Worm (Caenorhabditis elegans) whole organism, young adult: ENCODE data around the gene T02H6.8.

ENCODE experiments used
- C06A6.2 ChIP-seq: fragments of 200-800 bp; sonication (Bioruptor generic); conservative IDR thresholded peaks from 2 replicates; pipeline ENCODE4 v1.3.6; 2022; ENCODE audit warnings: missing genetic modification characterization, missing compliant biosample characterization
- F49E8.2 ChIP-seq: sonication (generic microtip); optimal IDR thresholded peaks from 3 replicates; lab custom pipeline; 2017; ENCODE audit warnings: missing genetic modification characterization, mild to moderate bottlenecking, missing compliant biosample characterization, antibody characterized with exemption, moderate library complexity; ENCODE audit not compliant: insufficient read depth
- T07F8.4 ChIP-seq: sonication (generic microtip); optimal IDR thresholded peaks from 2 replicates; lab custom pipeline; 2016; ENCODE audit warnings: mild to moderate bottlenecking, missing genetic modification characterization, moderate library complexity, missing compliant biosample characterization
- bed-2 ChIP-seq: fragments of 200-800 bp; sonication (Bioruptor generic); IDR thresholded peaks from 2 replicates; pipeline ENCODE4 v1.3.6; 2022; ENCODE audit warnings: missing genetic modification reagents, missing genetic modification characterization, missing compliant biosample characterization
- dox-1 ChIP-seq: fragments of 200-800 bp; sonication (Bioruptor generic); IDR thresholded peaks from 2 replicates; pipeline ENCODE4 v1.3.6; 2022; ENCODE audit warnings: missing genetic modification reagents, missing genetic modification characterization, missing compliant biosample characterization
- mcd-1 ChIP-seq: fragments of 200-800 bp; sonication (Bioruptor generic); IDR thresholded peaks from 2 replicates; pipeline ENCODE4 v1.3.6; 2022; ENCODE audit warnings: missing genetic modification reagents, missing genetic modification characterization, missing compliant biosample characterization
- mxl-1 ChIP-seq: sonication (generic microtip); optimal IDR thresholded peaks from 2 replicates; lab custom pipeline; 2016; ENCODE audit warnings: missing genetic modification characterization, missing compliant biosample characterization
- nfya-1 ChIP-seq: sonication (generic microtip); optimal IDR thresholded peaks from 2 replicates; lab custom pipeline; 2017; ENCODE audit warnings: antibody characterized with exemption, missing compliant biosample characterization, missing genetic modification characterization, borderline replicate concordance; ENCODE audit not compliant: insufficient read depth
- nhr-120 ChIP-seq: fragments of 200-800 bp; sonication (Bioruptor generic); IDR thresholded peaks from 2 replicates; pipeline ENCODE4 v1.3.6; 2022; ENCODE audit warnings: missing genetic modification characterization, missing compliant biosample characterization
- repo-1 ChIP-seq: sonication (generic microtip); optimal IDR thresholded peaks from 2 replicates; lab custom pipeline; 2017; ENCODE audit warnings: mild to moderate bottlenecking, missing genetic modification characterization, missing compliant biosample characterization
- unc-62 ChIP-seq: fragments of 150-350 bp; optimal IDR thresholded peaks from 2 replicates; lab custom pipeline; 2014; ENCODE audit warnings: missing biosample characterization, missing genetic modification reagents, missing genetic modification characterization

- TF ChIP-seq unc-62 (GFP tag; lab: Kevin White, UChicago) (no peak), T07F8.4 (tag; lab: Kevin White, UChicago) (no peak), repo-1 (no peak), bed-2 (GFP tag; lab: Robert Waterston, UW) (no peak), mxl-1 (tag; lab: Kevin White, UChicago) (no peak), F49E8.2 (tag; lab: Kevin White, UChicago) (no peak), C06A6.2 (GFP tag; lab: Robert Waterston, UW) (no peak), mcd-1 (GFP tag; lab: Robert Waterston, UW) (no peak), dox-1 (no peak), nfya-1 (tag; lab: Kevin White, UChicago) (no peak), nhr-120 (GFP tag; lab: Robert Waterston, UW) (no peak)
Measured at ce11 chrII:682326-682725, 1.7 kb downstream of the T02H6.8 start, which contains the start of gene T02H6.7.
